Worm (Caenorhabditis elegans): ENCODE data around the gene C23G10.10.

Gene C23G10.10

ce11 chrIII:6168497-6169227 is 45.2 kb downstream of the C23G10.10 start, which contains the start of gene efk-1:
efk-1 (minus strand) TSS chrIII:6168547.
- no peak for TF ChIP-seq scrt-1 (GFP tag; IDR thresholded peaks at IDR 0.05)
- TF ChIP-seq ceh-13 (GFP tag; optimal IDR thresholded peaks at IDR 0.05), result no peak
- no peak for TF ChIP-seq tbx-11 (GFP tag; IDR thresholded peaks at IDR 0.05)
- TF ChIP-seq B0310.2 (tag; optimal IDR thresholded peaks at IDR 0.05), result no peak
- no peak for TF ChIP-seq ama-1 (optimal IDR thresholded peaks at IDR 0.05)

- no peak for TF ChIP-seq ets-7 (tag; optimal IDR thresholded peaks at IDR 0.05)
- no peak for TF ChIP-seq sea-1 (GFP tag; conservative IDR thresholded peaks at IDR 0.05)
- TF ChIP-seq aly-1 (tag; optimal IDR thresholded peaks at IDR 0.05), result no peak
These were observed 47.2 kb downstream of the C23G10.10 start for ce11 chrIII:6166634-6167033.

ce11 chrIII:6165240-6165639 is 48.6 kb downstream of the C23G10.10 start:
- TF ChIP-seq tbx-37 (GFP tag; conservative IDR thresholded peaks at IDR 0.05), result no peak
- TF ChIP-seq flt-1 (GFP tag; IDR thresholded peaks at IDR 0.05), result no peak
- TF ChIP-seq aly-1 (tag; optimal IDR thresholded peaks at IDR 0.05), result no peak
- TF ChIP-seq ceh-36 (tag; optimal IDR thresholded peaks at IDR 0.05), result no peak
- TF ChIP-seq ceh-13 (GFP tag; optimal IDR thresholded peaks at IDR 0.05), result no peak
- no peak for TF ChIP-seq tra-4 (tag; optimal IDR thresholded peaks at IDR 0.05)
- no peak for TF ChIP-seq ets-7 (tag; optimal IDR thresholded peaks at IDR 0.05)
- no peak for TF ChIP-seq tbx-11 (GFP tag; IDR thresholded peaks at IDR 0.05)
- TF ChIP-seq ama-1 (optimal IDR thresholded peaks at IDR 0.05), result no peak
- no peak for TF ChIP-seq hmbx-1 (tag; optimal IDR thresholded peaks at IDR 0.05)
- no peak for TF ChIP-seq hnd-1 (tag; optimal IDR thresholded peaks at IDR 0.05)
- TF ChIP-seq sea-1 (GFP tag; conservative IDR thresholded peaks at IDR 0.05), result no peak
- no peak for TF ChIP-seq pes-1 (GFP tag; IDR thresholded peaks at IDR 0.05)
- TF ChIP-seq hmg-4 (GFP tag; optimal IDR thresholded peaks at IDR 0.05), result no peak
- TF ChIP-seq scrt-1 (GFP tag; IDR thresholded peaks at IDR 0.05), result no peak
- TF ChIP-seq F13C5.2 (tag; optimal IDR thresholded peaks at IDR 0.05), result no peak
- TF ChIP-seq B0310.2 (tag; optimal IDR thresholded peaks at IDR 0.05), result no peak

ce11 chrIII:6164253-6164971 is 49.4 kb downstream of the C23G10.10 start, which contains the start of gene F42A10.9:
F42A10.9 (plus strand) TSS chrIII:6164573.
- no peak for TF ChIP-seq ama-1 (optimal IDR thresholded peaks at IDR 0.05)

- TF ChIP-seq hmbx-1 (tag; optimal IDR thresholded peaks at IDR 0.05), result no peak
- no peak for TF ChIP-seq tbx-11 (GFP tag; IDR thresholded peaks at IDR 0.05)
- no peak for TF ChIP-seq ets-7 (tag; optimal IDR thresholded peaks at IDR 0.05)
- no peak for TF ChIP-seq F13C5.2 (tag; optimal IDR thresholded peaks at IDR 0.05)
- no peak for TF ChIP-seq tbx-37 (GFP tag; conservative IDR thresholded peaks at IDR 0.05)
- TF ChIP-seq pes-1 (GFP tag; IDR thresholded peaks at IDR 0.05), result no peak
- no peak for TF ChIP-seq hnd-1 (tag; optimal IDR thresholded peaks at IDR 0.05)
- no peak for TF ChIP-seq ceh-13 (GFP tag; optimal IDR thresholded peaks at IDR 0.05)
- no peak for TF ChIP-seq hmg-4 (GFP tag; optimal IDR thresholded peaks at IDR 0.05)
- no peak for TF ChIP-seq scrt-1 (GFP tag; IDR thresholded peaks at IDR 0.05)
- no peak for TF ChIP-seq flt-1 (GFP tag; IDR thresholded peaks at IDR 0.05)
- TF ChIP-seq ama-1 (optimal IDR thresholded peaks at IDR 0.05), result no peak
These were observed 50.4 kb downstream of the C23G10.10 start for ce11 chrIII:6163381-6163780.
